Worm (Caenorhabditis elegans) whole organism, midembryonic: Measurements from ENCODE around the gene crb-3.

ENCODE experiments used
- T22C8.4 ChIP-seq: fragments of 200-800 bp; sonication (Bioruptor generic); IDR thresholded peaks from 2 replicates; pipeline ENCODE4 v1.3.6; 2022; ENCODE audit warnings: missing genetic modification characterization, missing compliant biosample characterization
- cog-1 ChIP-seq: sonication (generic microtip); optimal IDR thresholded peaks from 2 replicates; lab custom pipeline; 2016; ENCODE audit warnings: missing genetic modification characterization, missing compliant biosample characterization
- klf-2 ChIP-seq: fragments of 200-800 bp; sonication (Bioruptor generic); conservative IDR thresholded peaks from 2 replicates; pipeline ENCODE4 v1.3.6; 2022; ENCODE audit warnings: missing genetic modification reagents, missing genetic modification characterization, missing compliant biosample characterization
- ref-1 ChIP-seq: fragments of 200-800 bp; sonication (Bioruptor generic); conservative IDR thresholded peaks from 2 replicates; pipeline ENCODE4 v1.3.6; 2022; ENCODE audit warnings: missing genetic modification reagents, missing genetic modification characterization, missing compliant biosample characterization
- ztf-29 ChIP-seq: fragments of 200-800 bp; sonication (Bioruptor generic); IDR thresholded peaks from 2 replicates; pipeline ENCODE4 v1.3.6; 2022; ENCODE audit warnings: missing genetic modification reagents, missing genetic modification characterization, missing compliant biosample characterization

DNA sequence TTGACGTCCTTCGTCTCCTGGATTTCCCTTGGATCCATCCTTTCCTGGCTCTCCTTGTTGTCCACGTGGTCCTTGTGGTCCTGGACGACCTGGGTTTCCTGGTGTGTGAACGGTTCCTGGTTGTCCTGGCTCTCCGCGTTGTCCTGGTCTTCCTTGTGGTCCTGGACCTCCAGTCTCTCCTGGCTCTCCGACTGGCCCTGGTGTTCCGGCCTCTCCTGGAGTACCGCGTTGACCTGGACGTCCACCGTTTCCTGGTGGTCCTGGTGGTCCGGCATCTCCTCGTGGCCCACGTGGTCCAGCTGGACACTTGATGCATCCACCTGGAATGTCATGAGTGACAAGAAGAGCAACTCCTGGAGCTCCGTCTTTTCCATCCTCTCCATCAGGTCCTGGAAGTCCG, 30.2 kb downstream of the crb-3 start:
- TF ChIP-seq cog-1 (tag; lab: Kevin White, UChicago) = no peak
- TF ChIP-seq klf-2 (GFP tag; lab: Robert Waterston, UW) = no peak
- TF ChIP-seq ztf-29 = no peak
- no peak for TF ChIP-seq ref-1 (GFP tag; lab: Robert Waterston, UW)
- no peak for TF ChIP-seq T22C8.4
